Worm (Caenorhabditis elegans): ENCODE data around the gene F19B10.4.

DNA sequence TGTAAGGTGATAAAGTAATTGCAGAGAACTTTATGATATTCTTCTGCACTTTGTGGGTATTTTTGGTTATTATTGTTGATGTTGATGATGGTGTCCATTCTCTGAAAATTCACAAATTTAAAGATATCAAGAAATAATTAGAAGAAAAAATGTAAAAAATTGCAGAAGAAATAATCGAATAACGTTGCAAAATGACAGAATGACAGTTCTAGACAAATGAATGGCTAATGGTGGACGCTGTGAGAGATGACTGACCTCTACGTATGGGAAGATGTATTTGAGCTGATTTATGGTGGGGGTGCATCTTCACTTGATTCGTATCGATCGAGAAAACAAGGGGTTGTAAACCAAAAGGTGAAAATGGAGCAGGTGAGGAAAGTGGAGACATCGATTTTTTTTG, 13.6 kb downstream of the F19B10.4 start, which contains the start of gene sea-1:
- TF ChIP-seq lin-35 (GFP tag; optimal IDR thresholded peaks at IDR 0.05): no peak
- TF ChIP-seq lin-13 (GFP tag; optimal IDR thresholded peaks at IDR 0.05): no peak
- TF ChIP-seq skn-1 (tag; optimal IDR thresholded peaks at IDR 0.05): no peak
- TF ChIP-seq tbx-2 (tag; optimal IDR thresholded peaks at IDR 0.05): no peak
- TF ChIP-seq mdl-1 (tag; optimal IDR thresholded peaks at IDR 0.05): no peak
- no peak for TF ChIP-seq ama-1 (optimal IDR thresholded peaks at IDR 0.05)
- no peak for TF ChIP-seq alr-1 (tag; optimal IDR thresholded peaks at IDR 0.05; ENCODE audit: borderline replicate concordance)
- no peak for TF ChIP-seq nhr-11 (tag; optimal IDR thresholded peaks at IDR 0.05)
- TF ChIP-seq nhr-237 (tag; optimal IDR thresholded peaks at IDR 0.05): no peak
- no peak for TF ChIP-seq pqm-1 (tag; optimal IDR thresholded peaks at IDR 0.05)
- no peak for TF ChIP-seq aly-2 (tag; optimal IDR thresholded peaks at IDR 0.05)
- TF ChIP-seq lin-39 (tag; optimal IDR thresholded peaks at IDR 0.05): no peak
